Fruit fly (Drosophila melanogaster) whole organism, embryonic: ENCODE measurements around the gene Kyat.
A peak's percentile ranks its signal among the peaks of the same experiment; 100 is the strongest.

ENCODE experiments used
- BEAF-32 ChIP-seq: fragments of 200-800 bp; sonication (Bioruptor generic); optimal IDR thresholded peaks from 3 replicates; lab custom pipeline; 2017; ENCODE audit warnings: missing biosample characterization, missing genetic modification characterization, mild to moderate bottlenecking, moderate library complexity, missing genetic modification reagents
- Bgb ChIP-seq: fragments of 200-800 bp; sonication (Bioruptor generic); IDR thresholded peaks from 2 replicates; pipeline ENCODE4 v1.3.6; 2022; ENCODE audit warnings: missing biosample characterization, missing genetic modification characterization; ENCODE audit not compliant: partially characterized antibody
- Bteb2 ChIP-seq: fragments of 200-800 bp; sonication (Bioruptor generic); optimal IDR thresholded peaks from 2 replicates; lab custom pipeline; 2016; ENCODE audit warnings: missing biosample characterization, missing genetic modification characterization
- CG10321 ChIP-seq: fragments of 200-800 bp; sonication (Bioruptor generic); IDR thresholded peaks from 2 replicates; pipeline ENCODE4 v1.3.6; 2022; ENCODE audit warnings: missing biosample characterization, missing genetic modification characterization
- CG11456 ChIP-seq: fragments of 200-800 bp; sonication (Bioruptor generic); IDR thresholded peaks from 3 replicates; pipeline ENCODE4 v1.3.6; 2022; ENCODE audit warnings: missing biosample characterization, missing genetic modification characterization
- CG11504 ChIP-seq: fragments of 200-800 bp; sonication (Bioruptor generic); optimal IDR thresholded peaks from 3 replicates; lab custom pipeline; 2019; ENCODE audit warnings: missing biosample characterization, mild to moderate bottlenecking, missing genetic modification characterization, moderate library complexity
- CG15479 ChIP-seq: fragments of 200-800 bp; sonication (Bioruptor generic); optimal IDR thresholded peaks from 3 replicates; lab custom pipeline; 2019; ENCODE audit warnings: missing biosample characterization, mild to moderate bottlenecking, missing genetic modification characterization, moderate library complexity
- CG17186 ChIP-seq: fragments of 200-800 bp; sonication (Bioruptor generic); optimal IDR thresholded peaks from 3 replicates; lab custom pipeline; 2017; ENCODE audit warnings: missing biosample characterization, missing genetic modification reagents, missing genetic modification characterization
- CG17361 ChIP-seq: fragments of 200-800 bp; sonication (Bioruptor generic); IDR thresholded peaks from 3 replicates; pipeline ENCODE4 v1.3.6; 2022; ENCODE audit warnings: missing biosample characterization, missing genetic modification characterization
- CG17912 ChIP-seq: fragments of 200-800 bp; sonication (Bioruptor generic); optimal IDR thresholded peaks from 2 replicates; lab custom pipeline; 2018; ENCODE audit warnings: missing biosample characterization, mild to moderate bottlenecking, missing genetic modification characterization
- CG18262 ChIP-seq: fragments of 200-800 bp; optimal IDR thresholded peaks from 3 replicates; lab custom pipeline; 2019; ENCODE audit warnings: missing biosample characterization, mild to moderate bottlenecking, missing genetic modification characterization, moderate library complexity
- CG2129 ChIP-seq: fragments of 200-800 bp; sonication (Bioruptor generic); IDR thresholded peaks from 2 replicates; pipeline ENCODE4 v1.3.6; 2022; ENCODE audit warnings: missing biosample characterization, missing genetic modification characterization; ENCODE audit not compliant: partially characterized antibody
- CG30403 ChIP-seq: fragments of 200-800 bp; sonication (Bioruptor generic); optimal IDR thresholded peaks from 3 replicates; lab custom pipeline; 2016; ENCODE audit warnings: missing biosample characterization, missing genetic modification characterization
- CG3065 ChIP-seq: fragments of 200-800 bp; sonication (Bioruptor generic); optimal IDR thresholded peaks from 2 replicates; lab custom pipeline; 2016; ENCODE audit warnings: missing biosample characterization, missing genetic modification characterization
- CG33213 ChIP-seq: fragments of 200-800 bp; sonication (Bioruptor generic); optimal IDR thresholded peaks from 3 replicates; lab custom pipeline; 2016; ENCODE audit warnings: missing biosample characterization, missing genetic modification characterization
- CG34422 ChIP-seq: fragments of 200-800 bp; sonication (Bioruptor generic); IDR thresholded peaks from 3 replicates; pipeline ENCODE4 v1.3.6; 2022; ENCODE audit warnings: missing biosample characterization, missing genetic modification characterization
- CG4360 ChIP-seq: fragments of 200-800 bp; sonication (Bioruptor generic); IDR thresholded peaks from 2 replicates; pipeline ENCODE4 v1.3.6; 2022; ENCODE audit warnings: missing biosample characterization, missing genetic modification characterization
- CG4424 ChIP-seq: fragments of 200-800 bp; sonication (Bioruptor generic); optimal IDR thresholded peaks from 3 replicates; lab custom pipeline; 2016; ENCODE audit warnings: missing biosample characterization, missing genetic modification characterization
- CG6791 ChIP-seq: fragments of 200-800 bp; sonication (Bioruptor generic); IDR thresholded peaks from 3 replicates; pipeline ENCODE4 v1.3.6; 2022; ENCODE audit warnings: missing biosample characterization, missing genetic modification characterization; ENCODE audit not compliant: partially characterized antibody
- CG7745 ChIP-seq: fragments of 200-800 bp; sonication (Bioruptor generic); optimal IDR thresholded peaks from 2 replicates; lab custom pipeline; 2018; ENCODE audit warnings: missing biosample characterization, mild to moderate bottlenecking, missing genetic modification characterization, moderate library complexity
- CG7963 ChIP-seq: fragments of 200-800 bp; sonication (Bioruptor generic); IDR thresholded peaks from 3 replicates; pipeline ENCODE4 v1.3.6; 2022; ENCODE audit warnings: missing biosample characterization, missing genetic modification characterization; ENCODE audit not compliant: partially characterized antibody
- CG7987 ChIP-seq: fragments of 200-800 bp; sonication (Bioruptor generic); optimal IDR thresholded peaks from 2 replicates; lab custom pipeline; 2018; ENCODE audit warnings: missing biosample characterization, mild to moderate bottlenecking, missing genetic modification characterization, moderate library complexity
- CG9437 ChIP-seq: fragments of 200-800 bp; sonication (Bioruptor generic); optimal IDR thresholded peaks from 2 replicates; lab custom pipeline; 2018; ENCODE audit warnings: missing biosample characterization, mild to moderate bottlenecking, missing genetic modification characterization
- CkIIα-i1 ChIP-seq: fragments of 200-800 bp; sonication (Bioruptor generic); IDR thresholded peaks from 2 replicates; pipeline ENCODE4 v1.3.6; 2022; ENCODE audit warnings: missing biosample characterization, missing genetic modification characterization
- Drgx ChIP-seq: fragments of 200-800 bp; sonication (Bioruptor generic); IDR thresholded peaks from 2 replicates; pipeline ENCODE4 v1.3.6; 2022; ENCODE audit warnings: missing biosample characterization, missing genetic modification characterization
- H2.0 ChIP-seq: fragments of 200-800 bp; sonication (Bioruptor generic); IDR thresholded peaks from 2 replicates; pipeline ENCODE4 v1.3.6; 2022; ENCODE audit warnings: missing biosample characterization, missing genetic modification characterization
- Lim3 ChIP-seq: fragments of 200-800 bp; sonication (Bioruptor generic); IDR thresholded peaks from 2 replicates; pipeline ENCODE4 v1.3.6; 2022; ENCODE audit warnings: missing biosample characterization, missing genetic modification characterization
- Poxn ChIP-seq: fragments of 200-800 bp; sonication (Bioruptor generic); IDR thresholded peaks from 2 replicates; pipeline ENCODE4 v1.3.6; 2022; ENCODE audit warnings: missing biosample characterization, missing genetic modification characterization
- Scr ChIP-seq: fragments of 200-800 bp; sonication (Bioruptor generic); IDR thresholded peaks from 2 replicates; pipeline ENCODE4 v1.3.6; 2022; ENCODE audit warnings: missing biosample characterization, missing genetic modification characterization; ENCODE audit not compliant: partially characterized antibody
- YL-1 ChIP-seq: fragments of 200-800 bp; sonication (Bioruptor generic); optimal IDR thresholded peaks from 3 replicates; lab custom pipeline; 2017; ENCODE audit warnings: missing biosample characterization, mild to moderate bottlenecking, missing genetic modification characterization
- al ChIP-seq: fragments of 200-800 bp; sonication (Bioruptor generic); IDR thresholded peaks from 2 replicates; pipeline ENCODE4 v1.3.6; 2022; ENCODE audit warnings: missing biosample characterization, missing genetic modification characterization
- amos ChIP-seq: fragments of 200-800 bp; sonication (Bioruptor generic); IDR thresholded peaks from 2 replicates; pipeline ENCODE4 v1.3.6; 2022; ENCODE audit warnings: missing biosample characterization, missing genetic modification characterization; ENCODE audit not compliant: partially characterized antibody
- aop ChIP-seq: fragments of 200-800 bp; sonication (Bioruptor generic); IDR thresholded peaks from 2 replicates; pipeline ENCODE4 v1.3.6; 2022; ENCODE audit warnings: missing biosample characterization, missing genetic modification characterization
- ato ChIP-seq: fragments of 200-800 bp; sonication (Bioruptor generic); IDR thresholded peaks from 2 replicates; pipeline ENCODE4 v1.3.6; 2022; ENCODE audit warnings: missing biosample characterization, missing genetic modification characterization; ENCODE audit not compliant: partially characterized antibody
- btn ChIP-seq: fragments of 200-800 bp; sonication (Bioruptor generic); optimal IDR thresholded peaks from 2 replicates; lab custom pipeline; 2016; ENCODE audit warnings: missing biosample characterization, missing genetic modification characterization
- ci ChIP-seq: fragments of 200-800 bp; sonication (Bioruptor generic); IDR thresholded peaks from 3 replicates; pipeline ENCODE4 v1.3.6; 2022; ENCODE audit warnings: missing biosample characterization, missing genetic modification characterization
- da ChIP-seq: fragments of 200-800 bp; sonication (Bioruptor generic); optimal IDR thresholded peaks from 2 replicates; lab custom pipeline; 2016; ENCODE audit warnings: missing biosample characterization, missing genetic modification characterization
- dpn ChIP-seq, 2 experiments: fragments of 200-800 bp; sonication (Bioruptor generic); optimal IDR thresholded peaks; 3 replicates each; lab custom pipeline; 2016; ENCODE audit warnings: missing biosample characterization in 2 of 2, missing genetic modification characterization in 2 of 2
- ewg ChIP-seq: fragments of 200-800 bp; sonication (Bioruptor generic); optimal IDR thresholded peaks from 3 replicates; lab custom pipeline; 2017; ENCODE audit warnings: mild to moderate bottlenecking, missing biosample characterization, missing genetic modification reagents, missing genetic modification characterization
- fd64A ChIP-seq: fragments of 200-800 bp; sonication (Bioruptor generic); optimal IDR thresholded peaks from 3 replicates; lab custom pipeline; 2018; ENCODE audit warnings: missing biosample characterization, mild to moderate bottlenecking, missing genetic modification characterization
- grn ChIP-seq: fragments of 200-800 bp; sonication (Bioruptor generic); optimal IDR thresholded peaks from 3 replicates; lab custom pipeline; 2017; ENCODE audit warnings: missing biosample characterization, missing genetic modification characterization
- gsb-n ChIP-seq: fragments of 200-800 bp; sonication (Bioruptor generic); optimal IDR thresholded peaks from 3 replicates; lab custom pipeline; 2018; ENCODE audit warnings: missing biosample characterization, mild to moderate bottlenecking, missing genetic modification characterization
- lola ChIP-seq, 3 experiments: fragments of >200 bp in 2 of 3; fragments of 200-800 bp in 1 of 3; sonication (Bioruptor generic) in 1 of 3; optimal IDR thresholded peaks; 2 replicates each; lab custom pipeline; 2017 to 2019; ENCODE audit warnings: missing biosample characterization in 3 of 3, missing genetic modification characterization in 3 of 3, mild to moderate bottlenecking in 1 of 3, moderate library complexity in 1 of 3
- odd ChIP-seq: fragments of 200-800 bp; sonication (Bioruptor generic); optimal IDR thresholded peaks from 2 replicates; lab custom pipeline; 2017; ENCODE audit warnings: missing biosample characterization, mild to moderate bottlenecking, missing genetic modification characterization
- pb ChIP-seq: fragments of 200-800 bp; sonication (Bioruptor generic); optimal IDR thresholded peaks from 3 replicates; lab custom pipeline; 2016; ENCODE audit warnings: missing biosample characterization, missing genetic modification characterization
- psq ChIP-seq: fragments of 200-800 bp; sonication (Bioruptor generic); optimal IDR thresholded peaks from 2 replicates; lab custom pipeline; 2017; ENCODE audit warnings: missing biosample characterization, missing genetic modification characterization
- repo ChIP-seq: fragments of 200-800 bp; sonication (Bioruptor generic); optimal IDR thresholded peaks from 2 replicates; lab custom pipeline; 2016; ENCODE audit warnings: missing biosample characterization, missing genetic modification characterization
- row ChIP-seq: fragments of 200-800 bp; sonication (Bioruptor generic); IDR thresholded peaks from 3 replicates; pipeline ENCODE4 v1.3.6; 2022; ENCODE audit warnings: missing biosample characterization, missing genetic modification characterization
- sr ChIP-seq: fragments of 200-800 bp; sonication (Bioruptor generic); IDR thresholded peaks from 3 replicates; pipeline ENCODE4 v1.3.6; 2022; ENCODE audit warnings: missing biosample characterization, missing genetic modification characterization
- vnd ChIP-seq: fragments of 200-800 bp; sonication (Bioruptor generic); IDR thresholded peaks from 3 replicates; pipeline ENCODE4 v1.3.6; 2022; ENCODE audit warnings: missing biosample characterization, missing genetic modification characterization; ENCODE audit not compliant: partially characterized antibody
- zen ChIP-seq: fragments of 200-800 bp; sonication (Bioruptor generic); optimal IDR thresholded peaks from 3 replicates; lab custom pipeline; 2018; ENCODE audit warnings: missing biosample characterization, mild to moderate bottlenecking, missing genetic modification characterization, moderate library complexity

The Kyat gene

DNA sequence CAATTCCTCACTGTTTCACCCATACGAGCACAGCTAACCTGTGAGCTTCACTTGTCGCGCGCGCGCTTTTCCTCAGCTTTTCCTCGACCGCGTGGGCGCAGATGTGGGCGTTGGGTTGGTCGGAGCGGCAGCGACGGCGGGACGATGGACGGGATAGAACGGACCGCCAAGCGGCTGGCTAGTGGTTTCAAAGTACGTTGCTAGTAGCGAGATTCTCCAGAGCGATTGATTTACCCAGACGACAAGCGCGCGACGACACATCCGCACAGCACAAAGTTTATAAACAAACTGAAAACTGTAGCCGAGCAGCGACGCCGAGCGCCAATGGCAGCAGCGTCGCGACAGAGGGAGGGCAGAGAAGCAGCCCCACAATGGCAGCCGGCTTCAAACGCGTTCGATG, 46.9 kb upstream of the Kyat start, which contains the start of gene CG6959 (continued):
- TF ChIP-seq CG34422 (GFP tag; lab: Robert Waterston, UW) (peak; percentile 50; the same call in 1 of the 3 replicates), CkIIα-i1 (GFP tag; lab: Robert Waterston, UW) (no peak), zen (no peak), btn (GFP tag; lab: Kevin White, UChicago) (peak; percentile 11), CG30403 (GFP tag; lab: Kevin White, UChicago) (no peak), CG7745 (tag; lab: Kevin White, UChicago) (no peak), repo (GFP tag; lab: Kevin White, UChicago) (no peak), aop (GFP tag; lab: Robert Waterston, UW) (no peak), CG4424 (GFP tag; lab: Kevin White, UChicago) (no peak), row (GFP tag; lab: Robert Waterston, UW) (no peak), CG11504 (tag; lab: Kevin White, UChicago) (peak; percentile 17), CG18262 (tag; lab: Kevin White, UChicago) (no peak), BEAF-32 (no peak), Bgb (GFP tag; lab: Robert Waterston, UW) (peak; percentile 60), CG7963 (GFP tag; lab: Robert Waterston, UW) (no peak), Scr (0 out of 2 replicates have a peak, but pooled peaks have one; percentile 20), CG10321 (GFP tag; lab: Robert Waterston, UW) (no peak), pb (peak; percentile 49), CG6791 (0 out of 3 replicates have a peak, but pooled peaks have one; percentile 21), CG17361 (no peak), lola (GFP tag; optimal IDR thresholded peaks at IDR 0.05; lab: Kevin White, UChicago) (no peak), CG2129 (no peak), Bteb2 (GFP tag; lab: Kevin White, UChicago) (no peak), amos (GFP tag; lab: Robert Waterston, UW) (peak; percentile 30; the same call in 1 of the 2 replicates), al (GFP tag; lab: Robert Waterston, UW) (no peak), YL-1 (no peak), CG4360 (GFP tag; lab: Robert Waterston, UW) (0 out of 2 replicates have a peak, but pooled peaks have one; percentile 14), psq (GFP tag; lab: Kevin White, UChicago) (no peak), CG17186 (GFP tag; lab: Kevin White, UChicago) (no peak), ewg (GFP tag; lab: Kevin White, UChicago) (no peak), Drgx (GFP tag; lab: Robert Waterston, UW) (peak; percentile 63), sr (GFP tag; lab: Robert Waterston, UW) (peak; percentile 71), ci (GFP tag; lab: Robert Waterston, UW) (peak; percentile 78; the same call in 2 of the 3 replicates), CG33213 (no peak), grn (peak; percentile 54), ato (GFP tag; lab: Robert Waterston, UW) (peak; percentile 57), CG17912 (GFP tag; lab: Kevin White, UChicago) (no peak), gsb-n (tag; lab: Kevin White, UChicago) (no peak), CG3065 (no peak), da (GFP tag; lab: Kevin White, UChicago) (no peak), H2.0 (no peak), odd (GFP tag; lab: Kevin White, UChicago) (no peak), CG9437 (GFP tag; lab: Kevin White, UChicago) (no peak), Poxn (no peak), Lim3 (GFP tag; lab: Robert Waterston, UW) (no peak), fd64A (GFP tag; lab: Kevin White, UChicago) (no peak), CG11456 (GFP tag; lab: Robert Waterston, UW) (peak; percentile 50; the same call in 1 of the 3 replicates), CG15479 (GFP tag; lab: Kevin White, UChicago) (no peak), vnd (no peak), CG7987 (GFP tag; lab: Kevin White, UChicago) (no peak), dpn (GFP tag; optimal IDR thresholded peaks at IDR 0.05; lab: Kevin White, UChicago) (no peak)
